Worm (Caenorhabditis elegans) whole organism, L2 larva: ENCODE measurements around the gene T05B11.4.

Experiments used
- C34F6.9 ChIP-seq: fragments of 150-350 bp; optimal IDR thresholded peaks from 2 replicates; lab custom pipeline; 2014; ENCODE audit warnings: missing biosample characterization, missing genetic modification characterization
- R02D3.7 ChIP-seq: fragments of 150-350 bp; optimal IDR thresholded peaks from 2 replicates; lab custom pipeline; 2014; ENCODE audit warnings: missing biosample characterization, missing genetic modification characterization
- ZK546.5 ChIP-seq: sonication (generic microtip); optimal IDR thresholded peaks from 2 replicates; lab custom pipeline; 2017; ENCODE audit warnings: missing biosample characterization, missing genetic modification characterization
- alr-1 ChIP-seq: fragments of 150-350 bp; optimal IDR thresholded peaks from 2 replicates; lab custom pipeline; 2014; ENCODE audit warnings: missing biosample characterization, missing genetic modification characterization
- aly-2 ChIP-seq: fragments of 150-350 bp; optimal IDR thresholded peaks from 2 replicates; lab custom pipeline; 2014; ENCODE audit warnings: missing biosample characterization, missing genetic modification characterization
- ama-1 ChIP-seq: fragments of 150-350 bp; optimal IDR thresholded peaks from 2 replicates; lab custom pipeline; 2018; ENCODE audit warnings: inconsistent platforms
- blmp-1 ChIP-seq: sonication (generic microtip); optimal IDR thresholded peaks from 2 replicates; lab custom pipeline; 2017; ENCODE audit warnings: missing genetic modification characterization, mild to moderate bottlenecking, missing compliant biosample characterization, antibody characterized with exemption, moderate library complexity; ENCODE audit not compliant: insufficient read depth
- ceh-16 ChIP-seq: fragments of 150-350 bp; optimal IDR thresholded peaks from 2 replicates; lab custom pipeline; 2014; ENCODE audit warnings: missing biosample characterization, missing genetic modification characterization
- dmd-4 ChIP-seq: sonication (generic microtip); optimal IDR thresholded peaks from 2 replicates; lab custom pipeline; 2017; ENCODE audit warnings: missing biosample characterization, missing genetic modification characterization
- egl-27 ChIP-seq: sonication (generic microtip); optimal IDR thresholded peaks from 3 replicates; lab custom pipeline; 2017; ENCODE audit warnings: missing biosample characterization, missing genetic modification reagents, missing genetic modification characterization
- elt-3 ChIP-seq: sonication (generic microtip); optimal IDR thresholded peaks from 2 replicates; lab custom pipeline; 2017; ENCODE audit warnings: missing biosample characterization, missing genetic modification characterization
- fos-1 ChIP-seq: fragments of 150-350 bp; optimal IDR thresholded peaks from 2 replicates; lab custom pipeline; 2014; ENCODE audit warnings: missing biosample characterization, missing genetic modification characterization
- lin-13 ChIP-seq: fragments of 150-350 bp; optimal IDR thresholded peaks from 2 replicates; lab custom pipeline; 2014; ENCODE audit warnings: missing biosample characterization, missing genetic modification reagents, missing genetic modification characterization
- lsy-2 ChIP-seq, 2 experiments: fragments of 150-350 bp in 1 of 2; sonication (generic microtip) in 1 of 2; optimal IDR thresholded peaks; 2 replicates each; lab custom pipeline; 2014 to 2017; ENCODE audit warnings: missing biosample characterization in 2 of 2, missing genetic modification characterization in 2 of 2
- mab-5 ChIP-seq: fragments of 150-350 bp; optimal IDR thresholded peaks from 2 replicates; lab custom pipeline; 2014; ENCODE audit warnings: missing biosample characterization, missing genetic modification characterization
- mbf-1 ChIP-seq: sonication (generic microtip); optimal IDR thresholded peaks from 2 replicates; lab custom pipeline; 2017; ENCODE audit warnings: missing biosample characterization, missing genetic modification characterization
- mdl-1 ChIP-seq, 2 experiments: fragments of 150-350 bp in 1 of 2; sonication (generic microtip) in 1 of 2; optimal IDR thresholded peaks; 2 replicates each; lab custom pipeline; 2017; ENCODE audit warnings: missing biosample characterization in 2 of 2, missing genetic modification characterization in 2 of 2
- nhr-10 ChIP-seq: sonication (generic microtip); optimal IDR thresholded peaks from 2 replicates; lab custom pipeline; 2017; ENCODE audit warnings: missing biosample characterization, missing genetic modification characterization
- nhr-12 ChIP-seq: fragments of 150-350 bp; optimal IDR thresholded peaks from 2 replicates; lab custom pipeline; 2014; ENCODE audit warnings: missing biosample characterization, missing genetic modification characterization
- nhr-21 ChIP-seq: fragments of 150-350 bp; optimal IDR thresholded peaks from 2 replicates; lab custom pipeline; 2014; ENCODE audit warnings: missing biosample characterization, missing genetic modification characterization
- nhr-23 ChIP-seq: fragments of 150-350 bp; optimal IDR thresholded peaks from 2 replicates; lab custom pipeline; 2014; ENCODE audit warnings: missing biosample characterization, missing genetic modification reagents, missing genetic modification characterization
- nhr-237 ChIP-seq: fragments of 150-350 bp; optimal IDR thresholded peaks from 2 replicates; lab custom pipeline; 2014; ENCODE audit warnings: missing biosample characterization, missing genetic modification characterization
- nhr-77 ChIP-seq: fragments of 150-350 bp; optimal IDR thresholded peaks from 2 replicates; lab custom pipeline; 2014; ENCODE audit warnings: missing biosample characterization, missing genetic modification characterization
- peb-1 ChIP-seq: fragments of 150-350 bp; optimal IDR thresholded peaks from 2 replicates; lab custom pipeline; 2014; ENCODE audit warnings: missing biosample characterization, missing genetic modification characterization
- sem-4 ChIP-seq: fragments of 150-350 bp; optimal IDR thresholded peaks from 2 replicates; lab custom pipeline; 2014; ENCODE audit warnings: missing biosample characterization, missing genetic modification reagents, missing genetic modification characterization
- sma-9 ChIP-seq, 2 experiments: fragments of 150-350 bp in 1 of 2; sonication (generic microtip) in 1 of 2; optimal IDR thresholded peaks; 2 replicates each; lab custom pipeline; 2014 to 2016; ENCODE audit warnings: missing genetic modification characterization in 2 of 2, mild to moderate bottlenecking in 1 of 2, missing biosample characterization in 1 of 2, missing compliant biosample characterization in 1 of 2, missing genetic modification reagents in 1 of 2, moderate library complexity in 1 of 2
- snpc-4 ChIP-seq: fragments of 150-350 bp; optimal IDR thresholded peaks from 2 replicates; lab custom pipeline; 2014; ENCODE audit warnings: missing biosample characterization, missing genetic modification characterization
- unc-39 ChIP-seq: fragments of 150-350 bp; optimal IDR thresholded peaks from 2 replicates; lab custom pipeline; 2014; ENCODE audit warnings: missing biosample characterization, missing genetic modification characterization
- unc-55 ChIP-seq: fragments of 150-350 bp; sonication (generic microtip); optimal IDR thresholded peaks from 3 replicates; lab custom pipeline; 2014; ENCODE audit warnings: missing biosample characterization, missing genetic modification reagents, missing genetic modification characterization
- unc-62 ChIP-seq: fragments of 150-350 bp; optimal IDR thresholded peaks from 2 replicates; lab custom pipeline; 2014; ENCODE audit warnings: missing biosample characterization, missing genetic modification reagents, missing genetic modification characterization
- zag-1 ChIP-seq: fragments of 150-350 bp; optimal IDR thresholded peaks from 2 replicates; lab custom pipeline; 2014; ENCODE audit warnings: missing biosample characterization, missing genetic modification characterization
- ztf-11 ChIP-seq: sonication (generic microtip); optimal IDR thresholded peaks from 2 replicates; lab custom pipeline; 2017; ENCODE audit warnings: missing biosample characterization, missing genetic modification characterization
- ztf-4 ChIP-seq: fragments of 150-350 bp; optimal IDR thresholded peaks from 2 replicates; lab custom pipeline; 2014; ENCODE audit warnings: missing biosample characterization, missing genetic modification characterization

The T05B11.4 gene

ce11 chrV:7785885-7786284, 31.4 kb upstream of the T05B11.4 start:
- TF ChIP-seq unc-39 (tag; lab: Kevin White, UChicago) (no peak), unc-55 (GFP tag; lab: Kevin White, UChicago) (no peak), peb-1 (tag; lab: Kevin White, UChicago) (no peak), fos-1 (tag; lab: Kevin White, UChicago) (no peak), nhr-237 (tag; lab: Kevin White, UChicago) (no peak), lsy-2 (tag; optimal IDR thresholded peaks at IDR 0.05; lab: Kevin White, UChicago) (no peak), ZK546.5 (tag; lab: Kevin White, UChicago) (no peak), blmp-1 (tag; lab: Kevin White, UChicago) (no peak), elt-3 (tag; lab: Kevin White, UChicago) (no peak), ceh-16 (tag; lab: Kevin White, UChicago) (no peak), unc-62 (GFP tag; lab: Kevin White, UChicago) (no peak), R02D3.7 (tag; lab: Kevin White, UChicago) (no peak), mab-5 (tag; lab: Kevin White, UChicago) (no peak), egl-27 (tag; lab: Kevin White, UChicago) (no peak), ama-1 (lab: Kevin White, UChicago) (no peak), dmd-4 (tag; lab: Kevin White, UChicago) (no peak), mbf-1 (tag; lab: Kevin White, UChicago) (no peak), mdl-1 (tag; optimal IDR thresholded peaks at IDR 0.05; lab: Kevin White, UChicago) (no peak)

ce11 chrV:7785117-7785516, 30.7 kb upstream of the T05B11.4 start, which contains the start of gene C26F1.1:
C26F1.1 (plus strand) TSS chrV:7785417.
- TF ChIP-seq nhr-21 (tag; lab: Kevin White, UChicago): no peak
- TF ChIP-seq elt-3 (tag; lab: Kevin White, UChicago): no peak
- no peak for TF ChIP-seq mdl-1 (tag; optimal IDR thresholded peaks at IDR 0.05; lab: Kevin White, UChicago)
- no peak for TF ChIP-seq C34F6.9
- no peak for TF ChIP-seq nhr-12 (tag; lab: Kevin White, UChicago)
- TF ChIP-seq snpc-4 (tag; lab: Kevin White, UChicago): no peak
- no peak for TF ChIP-seq nhr-77 (tag; lab: Kevin White, UChicago)
- no peak for TF ChIP-seq nhr-10 (tag; lab: Kevin White, UChicago)
- TF ChIP-seq lin-13 (GFP tag; lab: Kevin White, UChicago): no peak
- TF ChIP-seq sma-9 (GFP tag; optimal IDR thresholded peaks at IDR 0.05; lab: Kevin White, UChicago): no peak
- TF ChIP-seq sma-9 (tag; optimal IDR thresholded peaks at IDR 0.05; lab: Kevin White, UChicago): no peak
- TF ChIP-seq sem-4 (tag; lab: Kevin White, UChicago): no peak
- no peak for TF ChIP-seq nhr-237 (tag; lab: Kevin White, UChicago)
- TF ChIP-seq aly-2: no peak
- TF ChIP-seq alr-1 (tag; lab: Kevin White, UChicago): no peak
- no peak for TF ChIP-seq R02D3.7 (tag; lab: Kevin White, UChicago)
- TF ChIP-seq ztf-11: no peak
- no peak for TF ChIP-seq peb-1 (tag; lab: Kevin White, UChicago)
- TF ChIP-seq nhr-23 (tag; lab: Kevin White, UChicago): no peak
- no peak for TF ChIP-seq egl-27 (tag; lab: Kevin White, UChicago)

ce11 chrV:7781511-7781910, 27.1 kb upstream of the T05B11.4 start, which contains the start of gene cyp-32A1:
cyp-32A1 (plus strand) TSS chrV:7781811.
- TF ChIP-seq zag-1 (tag; lab: Kevin White, UChicago) (no peak), nhr-10 (tag; lab: Kevin White, UChicago) (no peak)

- no peak for TF ChIP-seq ztf-4
- TF ChIP-seq, all 48 proteins: peak for 0
These were observed 24.5 kb upstream of the T05B11.4 start for ce11 chrV:7778999-7779398.

- TF ChIP-seq mab-5 (tag; lab: Kevin White, UChicago) (no peak), sem-4 (tag; lab: Kevin White, UChicago) (no peak), ztf-4 (no peak), mdl-1 (tag; optimal IDR thresholded peaks at IDR 0.05; lab: Kevin White, UChicago) (no peak)
These were observed 22.6 kb upstream of the T05B11.4 start, which contains the start of gene C26F1.3 for ce11 chrV:7777098-7777497. C26F1.3 (plus strand) TSS chrV:7777300.
